Fruit fly (Drosophila melanogaster) whole organism, wandering third instar larva: ENCODE measurements around the gene Cyp40.

Experiments
- Abd-B ChIP-seq: fragments of >200 bp; optimal IDR thresholded peaks from 2 replicates; lab custom pipeline; 2017; ENCODE audit warnings: missing biosample characterization, missing genetic modification characterization
- CG9705 ChIP-seq: fragments of 200-800 bp; sonication (Bioruptor generic); optimal IDR thresholded peaks from 2 replicates; lab custom pipeline; 2018; ENCODE audit warnings: missing biosample characterization, mild to moderate bottlenecking, missing genetic modification characterization
- Dfd ChIP-seq: fragments of >200 bp; optimal IDR thresholded peaks from 2 replicates; lab custom pipeline; 2017; ENCODE audit warnings: missing biosample characterization, missing genetic modification characterization
- Dif ChIP-seq: fragments of 200-275, 200-300 bp; sonication (Bioruptor generic); optimal IDR thresholded peaks from 2 replicates; lab custom pipeline; 2018; ENCODE audit warnings: missing biosample characterization, missing genetic modification characterization; ENCODE audit not compliant: partially characterized antibody
- GATAd ChIP-seq: sonication (Bioruptor generic); optimal IDR thresholded peaks from 2 replicates; lab custom pipeline; 2016; ENCODE audit warnings: missing biosample characterization, missing genetic modification characterization
- HLH106 ChIP-seq: fragments of 200-800 bp; optimal IDR thresholded peaks from 3 replicates; lab custom pipeline; 2019; ENCODE audit warnings: missing biosample characterization, mild to moderate bottlenecking, missing genetic modification characterization, moderate library complexity
- Hnf4 ChIP-seq: fragments of 200-800 bp; sonication (Bioruptor generic); optimal IDR thresholded peaks from 2 replicates; lab custom pipeline; 2016; ENCODE audit warnings: missing biosample characterization, mild to moderate bottlenecking, missing genetic modification characterization
- Hr83 ChIP-seq: fragments of 200-300 bp; sonication (Bioruptor generic); optimal IDR thresholded peaks from 2 replicates; lab custom pipeline; 2016; ENCODE audit warnings: missing biosample characterization, mild to moderate bottlenecking, missing genetic modification characterization, moderate library complexity; ENCODE audit not compliant: poor library complexity, severe bottlenecking
- Jra ChIP-seq: sonication (Bioruptor generic); optimal IDR thresholded peaks from 2 replicates; lab custom pipeline; 2016; ENCODE audit warnings: missing biosample characterization, missing genetic modification characterization
- Mio ChIP-seq: sonication (Bioruptor generic); optimal IDR thresholded peaks from 2 replicates; lab custom pipeline; 2016; ENCODE audit warnings: missing biosample characterization, missing genetic modification characterization
- Myc ChIP-seq: fragments of >200 bp; optimal IDR thresholded peaks from 2 replicates; lab custom pipeline; 2017
- OdsH ChIP-seq: fragments of 200-800 bp; sonication (Bioruptor generic); optimal IDR thresholded peaks from 2 replicates; lab custom pipeline; 2016; ENCODE audit warnings: missing biosample characterization, mild to moderate bottlenecking, missing genetic modification characterization
- Rel ChIP-seq, 2 experiments: fragments of 200-800 bp; sonication (Bioruptor generic) in 1 of 2; optimal IDR thresholded peaks; 2 replicates in 1 of 2; 3 replicates in 1 of 2; lab custom pipeline; 2016 to 2019; ENCODE audit warnings: mild to moderate bottlenecking in 2 of 2, missing biosample characterization in 2 of 2, missing genetic modification characterization in 2 of 2, moderate library complexity in 1 of 2
- Vsx2 ChIP-seq: fragments of 200-300, 225-300 bp; sonication (Bioruptor generic); optimal IDR thresholded peaks from 2 replicates; lab custom pipeline; 2018; ENCODE audit warnings: missing biosample characterization, missing genetic modification characterization; ENCODE audit not compliant: partially characterized antibody
- br ChIP-seq: fragments of 200-800 bp; sonication (Bioruptor generic); optimal IDR thresholded peaks from 2 replicates; lab custom pipeline; 2016; ENCODE audit warnings: missing biosample characterization, missing genetic modification characterization
- brk ChIP-seq: fragments of 200-800 bp; sonication (Bioruptor generic); optimal IDR thresholded peaks from 2 replicates; lab custom pipeline; 2016; ENCODE audit warnings: missing biosample characterization, mild to moderate bottlenecking, missing genetic modification characterization
- dl ChIP-seq, 2 experiments: fragments of 175-275, 200-275 bp in 1 of 2; fragments of 200-275 bp in 1 of 2; sonication (Bioruptor generic); optimal IDR thresholded peaks; lab custom pipeline; 2018; ENCODE audit warnings: mild to moderate bottlenecking in 2 of 2, missing biosample characterization in 2 of 2, missing genetic modification characterization in 2 of 2, moderate library complexity in 2 of 2; ENCODE audit not compliant: partially characterized antibody in 2 of 2, insufficient read depth in 1 of 2
- dmrt93B ChIP-seq: fragments of 200-800 bp; sonication (Bioruptor generic); optimal IDR thresholded peaks from 2 replicates; lab custom pipeline; 2018; ENCODE audit warnings: missing biosample characterization, mild to moderate bottlenecking, missing genetic modification characterization
- dsf ChIP-seq: sonication (Bioruptor generic); optimal IDR thresholded peaks from 2 replicates; lab custom pipeline; 2016; ENCODE audit warnings: missing biosample characterization, missing genetic modification characterization, borderline replicate concordance
- ey ChIP-seq: fragments of 200-800 bp; sonication (Bioruptor generic); optimal IDR thresholded peaks from 2 replicates; lab custom pipeline; 2016; ENCODE audit warnings: missing biosample characterization, missing genetic modification characterization
- foxo ChIP-seq, 2 experiments: fragments of 200-800 bp; sonication (Bioruptor generic); optimal IDR thresholded peaks; 2 replicates in 1 of 2; 3 replicates in 1 of 2; lab custom pipeline; 2016 to 2017; ENCODE audit warnings: missing biosample characterization in 2 of 2, missing genetic modification characterization in 2 of 2
- fru ChIP-seq: fragments of 200-800 bp; sonication (Bioruptor generic); optimal IDR thresholded peaks from 3 replicates; lab custom pipeline; 2016; ENCODE audit warnings: missing biosample characterization, mild to moderate bottlenecking, missing genetic modification characterization
- h ChIP-seq: fragments of 200-800 bp; sonication (Bioruptor generic); optimal IDR thresholded peaks from 3 replicates; lab custom pipeline; 2016; ENCODE audit warnings: missing biosample characterization, mild to moderate bottlenecking, missing genetic modification characterization
- lola ChIP-seq: fragments of >200 bp; optimal IDR thresholded peaks from 2 replicates; lab custom pipeline; 2017; ENCODE audit warnings: missing biosample characterization, missing genetic modification characterization
- pan ChIP-seq: fragments of >200 bp; optimal IDR thresholded peaks from 2 replicates; lab custom pipeline; 2017
- psq ChIP-seq: fragments of 200-800 bp; sonication (Bioruptor generic); optimal IDR thresholded peaks from 3 replicates; lab custom pipeline; 2017; ENCODE audit warnings: missing biosample characterization, mild to moderate bottlenecking, missing genetic modification characterization, moderate library complexity
- rgr ChIP-seq: fragments of 200-800 bp; sonication (Bioruptor generic); optimal IDR thresholded peaks from 3 replicates; lab custom pipeline; 2016; ENCODE audit warnings: missing biosample characterization, mild to moderate bottlenecking, missing genetic modification characterization
- sage ChIP-seq: fragments of 200-800 bp; sonication (Bioruptor generic); optimal IDR thresholded peaks from 2 replicates; lab custom pipeline; 2016; ENCODE audit warnings: missing biosample characterization, mild to moderate bottlenecking, missing genetic modification characterization
- tai ChIP-seq: sonication (Bioruptor generic); optimal IDR thresholded peaks from 2 replicates; lab custom pipeline; 2016; ENCODE audit warnings: missing biosample characterization, missing genetic modification characterization
- usp ChIP-seq: fragments of >200 bp; optimal IDR thresholded peaks from 2 replicates; lab custom pipeline; 2017; ENCODE audit warnings: missing biosample characterization, missing genetic modification characterization

Gene Cyp40

DNA sequence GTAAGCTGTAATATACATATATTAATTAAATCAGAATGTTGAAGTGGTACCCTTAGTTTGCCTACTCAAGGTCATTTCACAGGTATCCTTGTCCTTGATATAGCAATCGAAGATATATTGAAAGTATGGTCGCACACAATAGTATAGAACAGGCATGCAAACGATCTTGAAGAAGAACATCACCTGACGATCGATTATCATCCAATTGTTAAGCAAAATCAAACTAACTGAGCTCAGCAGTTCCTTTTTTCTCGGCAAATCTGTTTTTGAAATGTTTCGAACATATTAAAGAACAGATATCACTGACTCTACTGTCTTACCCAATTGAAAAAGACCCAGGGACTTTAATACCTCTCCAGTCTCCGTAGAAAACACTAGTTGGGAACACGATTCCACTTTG is at the start of gene Cyp40:
Gene Cyp40 (plus strand): TSS at position 301 of the 400 bp plus-strand sequence.
- TF ChIP-seq usp (GFP tag; lab: Kevin White, UChicago): no peak
- TF ChIP-seq Jra: no peak
- no peak for TF ChIP-seq foxo (GFP tag; optimal IDR thresholded peaks at IDR 0.05; lab: Kevin White, UChicago)
- TF ChIP-seq CG9705 (GFP tag; lab: Kevin White, UChicago): no peak
- TF ChIP-seq ey (GFP tag; lab: Kevin White, UChicago): no peak
- TF ChIP-seq tai (GFP tag; lab: Kevin White, UChicago): no peak
- TF ChIP-seq Hr83 (GFP tag; lab: Kevin White, UChicago): no peak
- TF ChIP-seq, all 38 proteins: peak for 0

DNA sequence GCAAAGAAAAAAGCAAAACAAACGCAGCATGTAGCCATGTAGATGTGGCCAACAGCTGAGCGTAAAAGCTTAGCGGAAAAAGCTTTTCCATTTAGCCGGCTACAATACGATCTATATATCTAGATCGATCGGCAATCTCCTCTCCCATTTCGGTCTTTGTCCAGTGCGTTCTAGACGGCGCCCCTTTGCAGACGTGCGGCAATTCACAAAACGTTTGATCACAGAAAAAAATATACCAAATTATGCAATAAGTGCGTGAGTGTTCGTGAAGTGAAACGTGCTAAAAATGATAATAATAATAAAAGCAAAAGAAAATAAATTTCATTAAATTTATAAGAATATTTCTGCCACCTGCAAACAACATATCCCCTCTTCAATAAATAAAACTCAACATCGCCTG is 45.1 kb upstream of the Cyp40 start:
- no peak for TF ChIP-seq Vsx2 (GFP tag; lab: Kevin White, UChicago)
- no peak for TF ChIP-seq Mio (GFP tag; lab: Kevin White, UChicago)
- TF ChIP-seq Rel (GFP tag; optimal IDR thresholded peaks at IDR 0.05; lab: Kevin White, UChicago): no peak
- TF ChIP-seq Rel (tag; optimal IDR thresholded peaks at IDR 0.05; lab: Kevin White, UChicago): no peak
- TF ChIP-seq dl (GFP tag; optimal IDR thresholded peaks at IDR 0.05; lab: Kevin White, UChicago; ENCODE audit: insufficient read depth in 1 of 2, partially characterized antibody in 2 of 2): no peak
- no peak for TF ChIP-seq brk (GFP tag; lab: Kevin White, UChicago)
- no peak for TF ChIP-seq lola (GFP tag; lab: Kevin White, UChicago)
- TF ChIP-seq GATAd (GFP tag; lab: Kevin White, UChicago): no peak
- no peak for TF ChIP-seq br (GFP tag; lab: Kevin White, UChicago)
- TF ChIP-seq OdsH (GFP tag; lab: Kevin White, UChicago): no peak
- no peak for TF ChIP-seq dmrt93B (GFP tag; lab: Kevin White, UChicago)
- TF ChIP-seq psq (GFP tag; lab: Kevin White, UChicago): no peak
- no peak for TF ChIP-seq Hnf4
- no peak for TF ChIP-seq sage (GFP tag; lab: Kevin White, UChicago)
- TF ChIP-seq fru (GFP tag; lab: Kevin White, UChicago): no peak
- no peak for TF ChIP-seq foxo (GFP tag; optimal IDR thresholded peaks at IDR 0.05; lab: Kevin White, UChicago)

DNA sequence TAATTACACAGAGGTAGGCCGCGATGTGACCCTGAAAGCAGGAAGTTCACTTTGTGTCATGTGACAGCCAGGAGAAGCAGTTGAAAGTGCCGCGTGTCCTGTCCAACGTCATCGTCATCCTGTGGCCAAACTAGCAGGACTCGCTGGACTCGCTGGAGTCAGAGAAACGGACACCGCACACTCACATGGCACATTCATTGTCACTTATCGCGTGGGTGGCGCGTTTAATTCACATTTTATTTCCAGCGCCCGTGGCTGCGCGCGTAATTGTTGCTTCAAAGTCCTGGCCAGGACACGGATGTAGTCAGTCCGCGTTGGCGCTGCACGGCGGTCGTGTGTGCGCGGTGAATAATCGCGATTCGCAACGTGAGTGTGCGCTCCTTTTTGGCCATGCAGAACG is 31.0 kb upstream of the Cyp40 start, which contains the start of gene Tmc:
Gene Tmc (plus strand): TSS at position 301 of the 400 bp plus-strand sequence.
- no peak for TF ChIP-seq br (GFP tag; lab: Kevin White, UChicago)
- TF ChIP-seq Mio (GFP tag; lab: Kevin White, UChicago): no peak
- TF ChIP-seq usp (GFP tag; lab: Kevin White, UChicago): no peak
- no peak for TF ChIP-seq Jra
- TF ChIP-seq Dif (GFP tag; lab: Kevin White, UChicago): no peak
- no peak for TF ChIP-seq OdsH (GFP tag; lab: Kevin White, UChicago)
- no peak for TF ChIP-seq CG9705 (GFP tag; lab: Kevin White, UChicago)
- no peak for TF ChIP-seq foxo (GFP tag; optimal IDR thresholded peaks at IDR 0.05; lab: Kevin White, UChicago)
- no peak for TF ChIP-seq rgr

DNA sequence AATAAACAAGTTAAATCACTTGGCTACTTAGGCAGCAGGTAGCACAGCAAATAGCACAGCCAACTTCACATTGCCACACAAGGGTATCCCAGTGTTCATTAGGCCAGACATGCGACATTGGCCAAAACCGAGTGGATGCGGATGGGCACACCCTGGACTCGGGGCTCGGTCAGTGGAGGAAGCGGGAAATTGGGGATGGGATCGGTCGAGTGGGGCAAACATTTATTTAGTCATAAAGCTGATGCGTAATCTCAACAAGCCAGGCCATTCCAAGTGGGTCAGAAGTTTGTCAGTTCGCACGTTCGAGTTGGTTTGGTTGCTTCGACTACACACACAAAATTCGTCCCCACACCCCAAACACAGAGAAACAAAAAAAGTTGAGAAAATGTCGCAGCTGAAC is 29.8 kb upstream of the Cyp40 start, which contains the start of gene CG3222:
Gene CG3222 (plus strand): TSS at position 301 of the 400 bp plus-strand sequence.
- no peak for TF ChIP-seq tai (GFP tag; lab: Kevin White, UChicago)

- no peak for TF ChIP-seq Hr83 (GFP tag; lab: Kevin White, UChicago)
- TF ChIP-seq h: no peak
- TF ChIP-seq dl (GFP tag; optimal IDR thresholded peaks at IDR 0.05; lab: Kevin White, UChicago; ENCODE audit: insufficient read depth in 1 of 2, partially characterized antibody in 2 of 2): no peak
- no peak for TF ChIP-seq pan (lab: Kevin White, UChicago)
Measured at dm6 chr3L:9601225-9601624, 27.3 kb upstream of the Cyp40 start, which contains the start of the genes CG3088 and CG3306. Gene CG3088 (minus strand): TSS chr3L:9601325. Gene CG3306 (plus strand): TSS chr3L:9601523.

DNA sequence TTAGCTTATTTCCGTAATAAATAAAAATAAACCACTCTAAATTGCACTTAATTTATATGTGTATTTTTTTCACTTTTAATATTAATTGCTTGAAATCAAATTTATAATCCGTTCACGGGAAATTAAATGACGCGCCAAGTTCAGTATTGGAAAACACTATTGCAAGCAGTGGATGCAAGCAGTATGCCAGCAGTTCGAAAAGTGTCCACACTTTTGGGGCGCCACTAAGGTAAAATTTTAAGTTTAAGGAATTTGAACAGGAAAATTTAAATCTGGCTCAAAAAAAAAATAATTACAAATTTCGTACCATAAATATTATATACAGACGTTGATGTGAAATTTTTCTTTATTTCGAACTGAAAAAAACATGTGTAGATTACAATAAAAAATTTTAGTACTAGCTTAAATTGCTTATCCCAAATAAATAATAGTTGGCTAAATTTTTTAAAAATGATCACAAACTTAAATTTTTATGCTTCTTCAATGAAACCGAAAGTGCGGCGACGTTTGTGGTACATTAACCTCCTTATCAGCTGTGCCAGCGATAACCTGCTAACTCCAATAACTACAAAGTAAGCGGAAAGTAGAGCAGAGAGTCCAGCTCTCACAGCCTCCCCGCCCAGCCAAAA is 14.4 kb upstream of the Cyp40 start:
- TF ChIP-seq HLH106 (tag; lab: Kevin White, UChicago) (peak; percentile 31), Dif (GFP tag; lab: Kevin White, UChicago) (no peak), dsf (GFP tag; lab: Kevin White, UChicago) (no peak), CG9705 (GFP tag; lab: Kevin White, UChicago) (peak; percentile 1), Abd-B (GFP tag; lab: Kevin White, UChicago) (no peak), Mio (GFP tag; lab: Kevin White, UChicago) (no peak), fru (GFP tag; lab: Kevin White, UChicago) (peak; percentile 46), Myc (lab: Kevin White, UChicago) (peak; percentile 11), dmrt93B (GFP tag; lab: Kevin White, UChicago) (peak; percentile 9), foxo (GFP tag; optimal IDR thresholded peaks at IDR 0.05; lab: Kevin White, UChicago) (peak in 1 of 2 experiments; percentile 35), lola (GFP tag; lab: Kevin White, UChicago) (no peak), Dfd (no peak)
